Worm (Caenorhabditis elegans): Measurements from ENCODE around the gene T21D12.11.

ce11 chrIV:266148-266547, 3.1 kb upstream of the T21D12.11 start, which contains the start of gene T21D12.12:
- no peak for TF ChIP-seq ceh-63 (GFP tag; optimal IDR thresholded peaks at IDR 0.05)
- no peak for TF ChIP-seq elt-3 (tag; optimal IDR thresholded peaks at IDR 0.05)
- no peak for TF ChIP-seq nhr-11 (tag; optimal IDR thresholded peaks at IDR 0.05)
- no peak for TF ChIP-seq efl-3 (GFP tag; optimal IDR thresholded peaks at IDR 0.05)
- TF ChIP-seq ztf-4 (tag; optimal IDR thresholded peaks at IDR 0.05), result no peak
- no peak for TF ChIP-seq mdl-1 (tag; optimal IDR thresholded peaks at IDR 0.05)
- no peak for TF ChIP-seq rnt-1 (tag; optimal IDR thresholded peaks at IDR 0.05)
- TF ChIP-seq mab-9 (GFP tag; IDR thresholded peaks at IDR 0.05), result no peak
- TF ChIP-seq C04F5.9 (tag; optimal IDR thresholded peaks at IDR 0.05), result no peak
- TF ChIP-seq aha-1 (tag; optimal IDR thresholded peaks at IDR 0.05), result no peak
- TF ChIP-seq nhr-12 (tag; optimal IDR thresholded peaks at IDR 0.05), result no peak
- TF ChIP-seq lin-13 (GFP tag; optimal IDR thresholded peaks at IDR 0.05), result no peak
